Fruit fly (Drosophila melanogaster): ENCODE data around the gene UQCR-14L.

dm6 chr3R:28324834-28325233 is 31.0 kb downstream of the UQCR-14L start:
- TF ChIP-seq pad (GFP tag; optimal IDR thresholded peaks at IDR 0.05) (no peak), cnc (optimal IDR thresholded peaks at IDR 0.05) (no peak), Mnt (GFP tag; optimal IDR thresholded peaks at IDR 0.05) (no peak)
